Worm (Caenorhabditis elegans) whole organism, L2 larva: ENCODE data around the gene C46F2.1.

Experiments used
- C34F6.9 ChIP-seq: fragments of 150-350 bp; optimal IDR thresholded peaks from 2 replicates; lab custom pipeline; 2014; ENCODE audit warnings: missing biosample characterization, missing genetic modification characterization
- ZK546.5 ChIP-seq: sonication (generic microtip); optimal IDR thresholded peaks from 2 replicates; lab custom pipeline; 2017; ENCODE audit warnings: missing biosample characterization, missing genetic modification characterization
- alr-1 ChIP-seq: fragments of 150-350 bp; optimal IDR thresholded peaks from 2 replicates; lab custom pipeline; 2014; ENCODE audit warnings: missing biosample characterization, missing genetic modification characterization
- ama-1 ChIP-seq: fragments of 150-350 bp; optimal IDR thresholded peaks from 2 replicates; lab custom pipeline; 2018; ENCODE audit warnings: inconsistent platforms
- blmp-1 ChIP-seq: sonication (generic microtip); optimal IDR thresholded peaks from 2 replicates; lab custom pipeline; 2017; ENCODE audit warnings: missing genetic modification characterization, mild to moderate bottlenecking, missing compliant biosample characterization, antibody characterized with exemption, moderate library complexity; ENCODE audit not compliant: insufficient read depth
- ceh-16 ChIP-seq: fragments of 150-350 bp; optimal IDR thresholded peaks from 2 replicates; lab custom pipeline; 2014; ENCODE audit warnings: missing biosample characterization, missing genetic modification characterization
- ceh-82 ChIP-seq: fragments of 150-350 bp; optimal IDR thresholded peaks from 2 replicates; lab custom pipeline; 2014; ENCODE audit warnings: missing biosample characterization, missing genetic modification characterization
- crh-2 ChIP-seq: sonication (generic microtip); optimal IDR thresholded peaks from 2 replicates; lab custom pipeline; 2017; ENCODE audit warnings: missing biosample characterization, missing genetic modification characterization
- egl-27 ChIP-seq: sonication (generic microtip); optimal IDR thresholded peaks from 3 replicates; lab custom pipeline; 2017; ENCODE audit warnings: missing biosample characterization, missing genetic modification reagents, missing genetic modification characterization
- elt-3 ChIP-seq: sonication (generic microtip); optimal IDR thresholded peaks from 2 replicates; lab custom pipeline; 2017; ENCODE audit warnings: missing biosample characterization, missing genetic modification characterization
- fos-1 ChIP-seq: fragments of 150-350 bp; optimal IDR thresholded peaks from 2 replicates; lab custom pipeline; 2014; ENCODE audit warnings: missing biosample characterization, missing genetic modification characterization
- lin-13 ChIP-seq: fragments of 150-350 bp; optimal IDR thresholded peaks from 2 replicates; lab custom pipeline; 2014; ENCODE audit warnings: missing biosample characterization, missing genetic modification reagents, missing genetic modification characterization
- lsy-2 ChIP-seq, 2 experiments: fragments of 150-350 bp in 1 of 2; sonication (generic microtip) in 1 of 2; optimal IDR thresholded peaks; 2 replicates each; lab custom pipeline; 2014 to 2017; ENCODE audit warnings: missing biosample characterization in 2 of 2, missing genetic modification characterization in 2 of 2
- mdl-1 ChIP-seq, 2 experiments: fragments of 150-350 bp in 1 of 2; sonication (generic microtip) in 1 of 2; optimal IDR thresholded peaks; 2 replicates each; lab custom pipeline; 2017; ENCODE audit warnings: missing biosample characterization in 2 of 2, missing genetic modification characterization in 2 of 2
- nhr-10 ChIP-seq: sonication (generic microtip); optimal IDR thresholded peaks from 2 replicates; lab custom pipeline; 2017; ENCODE audit warnings: missing biosample characterization, missing genetic modification characterization
- nhr-12 ChIP-seq: fragments of 150-350 bp; optimal IDR thresholded peaks from 2 replicates; lab custom pipeline; 2014; ENCODE audit warnings: missing biosample characterization, missing genetic modification characterization
- nhr-129 ChIP-seq: fragments of 150-350 bp; optimal IDR thresholded peaks from 2 replicates; lab custom pipeline; 2014; ENCODE audit warnings: missing biosample characterization, missing genetic modification characterization
- nhr-21 ChIP-seq: fragments of 150-350 bp; optimal IDR thresholded peaks from 2 replicates; lab custom pipeline; 2014; ENCODE audit warnings: missing biosample characterization, missing genetic modification characterization
- nhr-25 ChIP-seq: fragments of 150-350 bp; sonication (generic microtip); optimal IDR thresholded peaks from 3 replicates; lab custom pipeline; 2014; ENCODE audit warnings: missing biosample characterization, missing genetic modification characterization
- nhr-6 ChIP-seq: fragments of 150-350 bp; optimal IDR thresholded peaks from 2 replicates; lab custom pipeline; 2014; ENCODE audit warnings: missing biosample characterization, missing genetic modification characterization
- peb-1 ChIP-seq: fragments of 150-350 bp; optimal IDR thresholded peaks from 2 replicates; lab custom pipeline; 2014; ENCODE audit warnings: missing biosample characterization, missing genetic modification characterization
- skn-1 ChIP-seq: sonication (generic microtip); optimal IDR thresholded peaks from 2 replicates; lab custom pipeline; 2017; ENCODE audit warnings: missing biosample characterization, missing genetic modification characterization
- sma-3 ChIP-seq: sonication (generic microtip); optimal IDR thresholded peaks from 2 replicates; lab custom pipeline; 2016; ENCODE audit warnings: missing genetic modification reagents, missing genetic modification characterization, missing compliant biosample characterization
- sma-9 ChIP-seq, 2 experiments: fragments of 150-350 bp in 1 of 2; sonication (generic microtip) in 1 of 2; optimal IDR thresholded peaks; 2 replicates each; lab custom pipeline; 2014 to 2016; ENCODE audit warnings: missing genetic modification characterization in 2 of 2, mild to moderate bottlenecking in 1 of 2, missing biosample characterization in 1 of 2, missing compliant biosample characterization in 1 of 2, missing genetic modification reagents in 1 of 2, moderate library complexity in 1 of 2
- unc-39 ChIP-seq: fragments of 150-350 bp; optimal IDR thresholded peaks from 2 replicates; lab custom pipeline; 2014; ENCODE audit warnings: missing biosample characterization, missing genetic modification characterization
- unc-55 ChIP-seq: fragments of 150-350 bp; sonication (generic microtip); optimal IDR thresholded peaks from 3 replicates; lab custom pipeline; 2014; ENCODE audit warnings: missing biosample characterization, missing genetic modification reagents, missing genetic modification characterization
- unc-62 ChIP-seq: fragments of 150-350 bp; optimal IDR thresholded peaks from 2 replicates; lab custom pipeline; 2014; ENCODE audit warnings: missing biosample characterization, missing genetic modification reagents, missing genetic modification characterization
- zag-1 ChIP-seq: fragments of 150-350 bp; optimal IDR thresholded peaks from 2 replicates; lab custom pipeline; 2014; ENCODE audit warnings: missing biosample characterization, missing genetic modification characterization
- ztf-1 ChIP-seq: fragments of 200-800 bp; sonication (Bioruptor generic); conservative IDR thresholded peaks from 2 replicates; pipeline ENCODE4 v1.3.6; 2022; ENCODE audit warnings: missing genetic modification characterization, missing compliant biosample characterization
- ztf-11 ChIP-seq: sonication (generic microtip); optimal IDR thresholded peaks from 2 replicates; lab custom pipeline; 2017; ENCODE audit warnings: missing biosample characterization, missing genetic modification characterization
- ztf-4 ChIP-seq: fragments of 150-350 bp; optimal IDR thresholded peaks from 2 replicates; lab custom pipeline; 2014; ENCODE audit warnings: missing biosample characterization, missing genetic modification characterization

The C46F2.1 gene

ce11 chrX:8083919-8084318 is 6.1 kb downstream of the C46F2.1 start, which contains the start of gene K07E3.4 (continued):
- TF ChIP-seq unc-55 = no peak
- no peak for TF ChIP-seq ztf-11 (tag; lab: Kevin White, UChicago)
- no peak for TF ChIP-seq unc-62 (GFP tag; lab: Kevin White, UChicago)
- no peak for TF ChIP-seq peb-1 (tag; lab: Kevin White, UChicago)
- peak; percentile 13 for TF ChIP-seq C34F6.9 (tag; lab: Kevin White, UChicago)
- no peak for TF ChIP-seq zag-1 (tag; lab: Kevin White, UChicago)
- TF ChIP-seq alr-1 (tag; lab: Kevin White, UChicago) = no peak
- TF ChIP-seq nhr-25 (tag; lab: Kevin White, UChicago) = peak; percentile 90

ce11 chrX:8084669-8085068 is 6.8 kb downstream of the C46F2.1 start:
- TF ChIP-seq unc-55 = no peak
- no peak for TF ChIP-seq skn-1
- no peak for TF ChIP-seq lin-13 (GFP tag; lab: Kevin White, UChicago)
- no peak for TF ChIP-seq ama-1 (lab: Kevin White, UChicago)
- no peak for TF ChIP-seq blmp-1 (tag; lab: Kevin White, UChicago)
- TF ChIP-seq ceh-16 = no peak
- TF ChIP-seq ZK546.5 = no peak
- no peak for TF ChIP-seq nhr-10 (tag; lab: Kevin White, UChicago)
- no peak for TF ChIP-seq crh-2 (tag; lab: Kevin White, UChicago)
- no peak for TF ChIP-seq nhr-21 (tag; lab: Kevin White, UChicago)
- no peak for TF ChIP-seq nhr-6
- no peak for TF ChIP-seq ztf-1
- TF ChIP-seq ceh-82 (tag; lab: Kevin White, UChicago) = no peak
- TF ChIP-seq mdl-1 (tag; optimal IDR thresholded peaks at IDR 0.05; lab: Kevin White, UChicago) = no peak
- TF ChIP-seq egl-27 (tag; lab: Kevin White, UChicago) = no peak
- TF ChIP-seq sma-9 (GFP tag; optimal IDR thresholded peaks at IDR 0.05; lab: Kevin White, UChicago) = no peak
- TF ChIP-seq sma-9 (tag; optimal IDR thresholded peaks at IDR 0.05; lab: Kevin White, UChicago) = no peak
- TF ChIP-seq sma-3 = no peak
- TF ChIP-seq ztf-4 (tag; lab: Kevin White, UChicago) = no peak

ce11 chrX:8086450-8086724 is 8.5 kb downstream of the C46F2.1 start, which contains the start of gene dao-3:
TSS of gene dao-3 (minus strand) at chrX:8086550.
- TF ChIP-seq fos-1 = no peak
- no peak for TF ChIP-seq zag-1 (tag; lab: Kevin White, UChicago)
- no peak for TF ChIP-seq elt-3 (tag; lab: Kevin White, UChicago)
- no peak for TF ChIP-seq nhr-129 (tag; lab: Kevin White, UChicago)
- no peak for TF ChIP-seq nhr-10 (tag; lab: Kevin White, UChicago)
- no peak for TF ChIP-seq nhr-12 (tag; lab: Kevin White, UChicago)
- no peak for TF ChIP-seq sma-9 (GFP tag; optimal IDR thresholded peaks at IDR 0.05; lab: Kevin White, UChicago)
- TF ChIP-seq sma-9 (tag; optimal IDR thresholded peaks at IDR 0.05; lab: Kevin White, UChicago) = no peak

ce11 chrX:8086725-8087641 is 9.1 kb downstream of the C46F2.1 start:
- TF ChIP-seq crh-2 (tag; lab: Kevin White, UChicago) (peak; percentile 49), unc-62 (GFP tag; lab: Kevin White, UChicago) (no peak)

- TF ChIP-seq peb-1 (tag; lab: Kevin White, UChicago) (no peak), skn-1 (no peak), unc-39 (no peak), lsy-2 (tag; optimal IDR thresholded peaks at IDR 0.05; lab: Kevin White, UChicago) (no peak), ceh-16 (no peak), nhr-6 (no peak), nhr-10 (tag; lab: Kevin White, UChicago) (no peak), elt-3 (tag; lab: Kevin White, UChicago) (no peak), nhr-129 (tag; lab: Kevin White, UChicago) (no peak)
Measured at ce11 chrX:8088474-8088873, 10.6 kb downstream of the C46F2.1 start, which contains the start of gene vem-1. TSS of gene vem-1 (minus strand) at chrX:8088574.
